Worm (Caenorhabditis elegans) whole organism, L3 larva: ENCODE measurements around the gene lips-9.
A peak's percentile ranks its signal among the peaks of the same experiment; 100 is the strongest.

Experiments
- ZK546.5 ChIP-seq: sonication (generic microtip); optimal IDR thresholded peaks from 2 replicates; lab custom pipeline; 2017; ENCODE audit warnings: missing biosample characterization, missing genetic modification characterization
- aly-2 ChIP-seq: fragments of 150-350 bp; optimal IDR thresholded peaks from 2 replicates; lab custom pipeline; 2014; ENCODE audit warnings: missing biosample characterization, missing genetic modification characterization
- ama-1 ChIP-seq: fragments of 150-350 bp; optimal IDR thresholded peaks from 2 replicates; lab custom pipeline; 2018
- ceh-28 ChIP-seq: fragments of 150-350 bp; optimal IDR thresholded peaks from 2 replicates; lab custom pipeline; 2014; ENCODE audit warnings: missing biosample characterization, missing genetic modification reagents, missing genetic modification characterization
- ceh-82 ChIP-seq: fragments of 150-350 bp; optimal IDR thresholded peaks from 2 replicates; lab custom pipeline; 2014; ENCODE audit warnings: missing biosample characterization, missing genetic modification characterization
- ceh-9 ChIP-seq: sonication (generic microtip); optimal IDR thresholded peaks from 2 replicates; lab custom pipeline; 2018; ENCODE audit warnings: missing biosample characterization, missing genetic modification characterization
- daf-12 ChIP-seq: fragments of 150-350 bp; optimal IDR thresholded peaks from 2 replicates; lab custom pipeline; 2014; ENCODE audit warnings: missing biosample characterization, missing genetic modification reagents, missing genetic modification characterization
- egl-27 ChIP-seq: sonication (generic microtip); optimal IDR thresholded peaks from 4 replicates; lab custom pipeline; 2017; ENCODE audit warnings: missing biosample characterization, missing genetic modification reagents, missing genetic modification characterization
- elt-2 ChIP-seq: sonication (generic microtip); optimal IDR thresholded peaks from 2 replicates; lab custom pipeline; 2016; ENCODE audit warnings: missing genetic modification reagents, mild to moderate bottlenecking, missing genetic modification characterization, missing compliant biosample characterization
- elt-3 ChIP-seq, 3 experiments: fragments of 150-350 bp in 1 of 3; sonication (generic microtip) in 2 of 3; optimal IDR thresholded peaks; 2 replicates in 2 of 3; 4 replicates in 1 of 3; lab custom pipeline; 2014 to 2017; ENCODE audit warnings: missing biosample characterization in 3 of 3, missing genetic modification characterization in 3 of 3
- fkh-2 ChIP-seq: fragments of 150-350 bp; optimal IDR thresholded peaks from 2 replicates; lab custom pipeline; 2014; ENCODE audit warnings: missing biosample characterization, missing genetic modification reagents, missing genetic modification characterization
- fos-1 ChIP-seq: fragments of 150-350 bp; optimal IDR thresholded peaks from 2 replicates; lab custom pipeline; 2014; ENCODE audit warnings: missing biosample characterization, missing genetic modification characterization
- lin-39 ChIP-seq: fragments of 150-350 bp; optimal IDR thresholded peaks from 2 replicates; lab custom pipeline; 2018; ENCODE audit warnings: missing biosample characterization, missing genetic modification reagents, missing genetic modification characterization
- lsy-12 ChIP-seq: sonication (generic microtip); optimal IDR thresholded peaks from 2 replicates; lab custom pipeline; 2016; ENCODE audit warnings: mild to moderate bottlenecking, missing genetic modification characterization, missing compliant biosample characterization
- mdl-1 ChIP-seq: fragments of 150-350 bp; optimal IDR thresholded peaks from 2 replicates; lab custom pipeline; 2014; ENCODE audit warnings: missing biosample characterization, missing genetic modification characterization
- mml-1 ChIP-seq: fragments of 150-350 bp; sonication (generic microtip); optimal IDR thresholded peaks from 3 replicates; lab custom pipeline; 2014; ENCODE audit warnings: missing biosample characterization, missing genetic modification characterization
- nhr-11 ChIP-seq: fragments of 150-350 bp; optimal IDR thresholded peaks from 2 replicates; lab custom pipeline; 2014; ENCODE audit warnings: missing biosample characterization, missing genetic modification characterization
- nhr-12 ChIP-seq: fragments of 150-350 bp; optimal IDR thresholded peaks from 2 replicates; lab custom pipeline; 2014; ENCODE audit warnings: missing biosample characterization, missing genetic modification characterization
- nhr-23 ChIP-seq: fragments of 150-350 bp; optimal IDR thresholded peaks from 2 replicates; lab custom pipeline; 2014; ENCODE audit warnings: missing biosample characterization, missing genetic modification reagents, missing genetic modification characterization
- nhr-237 ChIP-seq: fragments of 150-350 bp; optimal IDR thresholded peaks from 2 replicates; lab custom pipeline; 2014; ENCODE audit warnings: missing biosample characterization, missing genetic modification characterization
- nhr-25 ChIP-seq: sonication (generic microtip); optimal IDR thresholded peaks from 2 replicates; lab custom pipeline; 2017; ENCODE audit warnings: missing biosample characterization, missing genetic modification characterization
- nhr-43 ChIP-seq: sonication (generic microtip); optimal IDR thresholded peaks from 2 replicates; lab custom pipeline; 2016; ENCODE audit warnings: mild to moderate bottlenecking, missing genetic modification characterization, missing compliant biosample characterization; ENCODE audit not compliant: poor library complexity, severe bottlenecking
- nhr-76 ChIP-seq: fragments of 150-350 bp; sonication (generic microtip); optimal IDR thresholded peaks from 5 replicates; lab custom pipeline; 2014; ENCODE audit warnings: missing biosample characterization, missing genetic modification characterization
- nhr-77 ChIP-seq: fragments of 150-350 bp; optimal IDR thresholded peaks from 2 replicates; lab custom pipeline; 2014; ENCODE audit warnings: missing biosample characterization, missing genetic modification characterization
- pha-4 ChIP-seq: fragments of 150-350 bp; optimal IDR thresholded peaks from 2 replicates; lab custom pipeline; 2014; ENCODE audit warnings: missing biosample characterization, missing genetic modification reagents, missing genetic modification characterization
- pqm-1 ChIP-seq: fragments of 150-350 bp; optimal IDR thresholded peaks from 2 replicates; lab custom pipeline; 2017; ENCODE audit warnings: missing biosample characterization, missing genetic modification characterization, inconsistent platforms
- sea-2 ChIP-seq: fragments of 150-350 bp; sonication (generic microtip); optimal IDR thresholded peaks from 4 replicates; lab custom pipeline; 2014; ENCODE audit warnings: missing biosample characterization, missing genetic modification reagents, missing genetic modification characterization
- snpc-4 ChIP-seq: fragments of 150-350 bp; optimal IDR thresholded peaks from 2 replicates; lab custom pipeline; 2014; ENCODE audit warnings: missing biosample characterization, missing genetic modification characterization
- unc-39 ChIP-seq: sonication (generic microtip); optimal IDR thresholded peaks from 4 replicates; lab custom pipeline; 2017; ENCODE audit warnings: missing biosample characterization, missing genetic modification characterization
- unc-62 ChIP-seq: fragments of 150-350 bp; sonication (generic microtip); optimal IDR thresholded peaks from 4 replicates; lab custom pipeline; 2014; ENCODE audit warnings: missing biosample characterization, missing genetic modification reagents, missing genetic modification characterization
- zag-1 ChIP-seq: fragments of 150-350 bp; optimal IDR thresholded peaks from 2 replicates; lab custom pipeline; 2014; ENCODE audit warnings: missing biosample characterization, missing genetic modification characterization
- ztf-4 ChIP-seq: fragments of 150-350 bp; optimal IDR thresholded peaks from 2 replicates; lab custom pipeline; 2014; ENCODE audit warnings: missing biosample characterization, missing genetic modification characterization

Gene lips-9

DNA sequence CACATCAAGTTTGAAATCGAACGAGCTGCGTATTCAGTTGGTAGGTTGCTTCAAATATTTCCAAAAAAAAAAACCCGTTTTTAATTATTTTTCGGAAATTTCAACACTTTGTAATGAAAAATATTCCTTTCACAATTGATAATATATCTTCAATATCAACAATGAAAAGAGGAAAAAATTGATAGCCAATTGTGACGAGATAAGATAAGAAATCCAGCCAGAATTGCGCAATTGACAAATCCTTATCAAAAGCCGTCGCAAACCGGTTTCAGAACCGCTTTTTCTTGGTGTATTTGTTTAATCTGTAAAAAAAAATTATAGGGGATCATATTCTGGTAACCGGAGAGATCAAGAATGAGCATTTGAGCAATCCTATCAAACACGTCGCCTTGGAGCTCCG, 7.3 kb upstream of the lips-9 start:
- TF ChIP-seq lsy-12 = no peak
- peak; percentile 51 to 85 (median 83) for TF ChIP-seq elt-3 (tag; optimal IDR thresholded peaks at IDR 0.05; lab: Kevin White, UChicago)
- no peak for TF ChIP-seq ceh-82
- TF ChIP-seq daf-12 (tag; lab: Kevin White, UChicago) = no peak
- no peak for TF ChIP-seq pha-4
- no peak for TF ChIP-seq unc-62 (GFP tag; lab: Kevin White, UChicago)
- TF ChIP-seq nhr-23 = peak; percentile 45
- TF ChIP-seq nhr-43 = peak; percentile 68

DNA sequence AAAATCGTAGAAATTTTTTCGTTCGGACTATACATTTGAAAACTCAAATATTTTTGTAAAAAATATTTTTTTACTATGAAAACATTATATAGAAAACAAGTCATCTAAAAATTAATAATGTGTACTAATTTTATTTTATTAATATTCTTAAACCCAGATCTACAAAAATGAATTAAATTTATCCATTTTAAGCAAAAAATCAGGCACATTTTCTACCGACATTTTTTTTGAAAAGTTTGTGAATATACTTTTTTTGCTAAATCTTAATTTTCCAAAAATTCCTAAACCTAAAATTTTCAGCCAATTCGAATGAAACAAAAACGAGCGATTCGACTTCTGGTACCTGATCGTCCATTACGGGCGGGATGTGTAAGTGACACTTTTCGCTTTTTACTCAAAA, 4.6 kb upstream of the lips-9 start, which contains the start of gene arrd-10:
Gene arrd-10 (plus strand): TSS at position 301 of the 400 bp plus-strand sequence.
- TF ChIP-seq ceh-82 (no peak), daf-12 (tag; lab: Kevin White, UChicago) (no peak), sea-2 (no peak), nhr-11 (tag; lab: Kevin White, UChicago) (no peak), nhr-237 (tag; lab: Kevin White, UChicago) (no peak), lsy-12 (no peak), snpc-4 (no peak), ztf-4 (tag; lab: Kevin White, UChicago) (no peak), ama-1 (lab: Kevin White, UChicago) (no peak), fkh-2 (tag; lab: Kevin White, UChicago) (no peak), elt-3 (tag; optimal IDR thresholded peaks at IDR 0.05; lab: Kevin White, UChicago) (no peak), mdl-1 (no peak), nhr-77 (tag; lab: Kevin White, UChicago) (no peak), nhr-12 (no peak), fos-1 (tag; lab: Kevin White, UChicago) (no peak), pqm-1 (tag; lab: Kevin White, UChicago) (no peak), lin-39 (no peak), zag-1 (tag; lab: Kevin White, UChicago) (no peak)

DNA sequence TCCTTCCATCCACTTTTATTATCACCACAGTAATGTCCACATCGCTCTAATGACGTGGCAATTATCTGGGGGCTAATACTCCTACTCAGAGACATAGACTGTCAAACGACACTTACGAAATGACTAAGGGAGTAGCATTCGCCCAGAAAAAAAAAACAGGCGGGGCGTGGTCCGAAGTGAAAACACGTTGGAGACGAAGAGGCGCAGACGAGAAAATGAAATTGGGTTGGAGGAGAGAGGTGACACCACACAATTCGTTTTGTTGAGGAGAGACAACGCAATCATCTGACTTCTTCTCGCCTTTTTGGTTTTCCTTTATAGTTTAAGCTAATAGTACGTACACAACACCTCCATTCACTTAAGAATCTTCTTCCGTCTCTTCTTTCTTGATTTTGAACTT, 4.0 kb upstream of the lips-9 start:
- TF ChIP-seq nhr-25 (tag; lab: Kevin White, UChicago) (peak; percentile 24), egl-27 (tag; lab: Kevin White, UChicago) (no peak), elt-3 (tag; optimal IDR thresholded peaks at IDR 0.05; lab: Kevin White, UChicago) (peak in 1 of 3 experiments; percentile 25), nhr-23 (peak; percentile 32)

DNA sequence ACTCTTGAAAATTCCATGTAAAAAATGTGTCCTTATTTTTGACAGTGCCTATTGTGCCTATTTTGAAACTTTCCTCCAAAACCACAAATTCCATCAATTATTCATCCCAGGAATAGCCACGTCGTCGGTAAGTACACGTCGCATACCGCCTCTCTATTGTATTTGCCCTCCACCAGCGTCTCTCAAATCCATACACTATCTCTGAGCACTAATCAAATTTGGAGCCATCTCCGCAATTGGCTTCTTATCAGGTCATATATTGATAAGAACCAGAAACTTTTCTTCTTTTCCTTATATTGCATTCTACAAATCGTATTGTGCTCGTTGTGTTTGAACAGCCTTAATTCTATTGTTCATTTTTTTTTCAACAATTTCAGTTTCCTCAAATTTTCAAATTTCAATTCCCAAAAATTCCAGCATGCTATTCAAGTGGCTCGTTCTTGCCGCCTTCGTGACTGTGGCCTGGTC, 3.7 kb downstream of the lips-9 start, which contains the start of gene dct-18:
Gene dct-18 (plus strand): TSS at position 418 of the 468 bp plus-strand sequence.
- TF ChIP-seq mml-1 = no peak
- peak; percentile 77 for TF ChIP-seq pqm-1 (tag; lab: Kevin White, UChicago)
- peak; percentile 95 for TF ChIP-seq elt-2 (tag; lab: Kevin White, UChicago)
- peak; percentile 24 for TF ChIP-seq pha-4
- TF ChIP-seq nhr-43 = no peak

DNA sequence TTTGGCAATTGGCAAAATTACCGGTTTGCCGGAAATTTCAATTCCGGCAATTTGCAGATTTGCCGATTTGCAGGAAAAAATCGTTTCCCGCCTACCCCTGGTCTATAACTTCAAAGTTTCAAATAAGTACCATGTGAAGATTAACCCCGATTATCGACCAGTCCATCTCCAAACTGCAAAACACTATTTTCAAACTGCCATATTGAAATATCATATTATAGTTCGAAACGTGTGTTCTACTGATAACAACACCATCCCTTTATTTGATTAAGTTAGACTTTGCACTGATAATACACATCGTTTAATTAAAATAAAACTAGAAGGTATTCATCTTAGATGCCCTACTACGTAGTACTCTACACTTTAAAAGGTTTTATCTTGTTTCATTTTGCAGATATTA, 5.0 kb downstream of the lips-9 start:
- TF ChIP-seq nhr-12 (no peak), pqm-1 (tag; lab: Kevin White, UChicago) (peak; percentile 22), elt-2 (tag; lab: Kevin White, UChicago) (peak; percentile 69), aly-2 (tag; lab: Kevin White, UChicago) (no peak)

DNA sequence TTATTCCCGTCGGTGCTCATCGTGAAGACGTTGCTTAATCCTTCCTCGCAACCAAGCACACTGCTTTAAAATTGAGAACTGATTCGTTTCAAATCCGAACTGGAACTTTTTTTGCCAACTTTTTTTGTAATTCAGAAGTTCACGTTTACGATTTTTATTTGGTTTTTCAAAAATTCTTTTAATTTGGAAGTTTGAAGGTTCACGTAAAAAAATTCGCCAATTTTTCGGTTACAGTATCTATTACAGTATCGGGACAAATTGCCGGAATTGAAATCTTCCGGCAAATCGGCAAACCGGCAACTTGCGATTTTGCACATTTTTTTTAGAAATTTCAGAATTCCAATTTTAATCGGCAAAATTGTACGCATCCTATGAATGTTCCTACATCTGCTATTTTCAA, 6.9 kb downstream of the lips-9 start, which contains the start of gene F58G1.3:
Gene F58G1.3 (minus strand): TSS at position 101 of the 400 bp plus-strand sequence.
- TF ChIP-seq sea-2 (no peak), pha-4 (no peak), unc-39 (tag; lab: Kevin White, UChicago) (no peak), ceh-28 (tag; lab: Kevin White, UChicago) (no peak), fkh-2 (tag; lab: Kevin White, UChicago) (no peak), nhr-43 (no peak), ZK546.5 (no peak), nhr-76 (tag; lab: Kevin White, UChicago) (no peak), snpc-4 (no peak), ceh-9 (tag; lab: Kevin White, UChicago) (no peak), nhr-11 (tag; lab: Kevin White, UChicago) (no peak), nhr-23 (no peak), pqm-1 (tag; lab: Kevin White, UChicago) (no peak), nhr-25 (tag; lab: Kevin White, UChicago) (no peak), ama-1 (lab: Kevin White, UChicago) (no peak)
- TF ChIP-seq, all 47 proteins: peak for 0
